Worm (Caenorhabditis elegans) whole organism, L3 larva: ENCODE results near the gene tmed-4.

Experiments
- R02D3.7 ChIP-seq: fragments of 150-350 bp; optimal IDR thresholded peaks from 2 replicates; lab custom pipeline; 2014; ENCODE audit warnings: missing biosample characterization, missing genetic modification characterization
- aly-2 ChIP-seq: fragments of 150-350 bp; optimal IDR thresholded peaks from 2 replicates; lab custom pipeline; 2014; ENCODE audit warnings: missing biosample characterization, missing genetic modification characterization
- ama-1 ChIP-seq: fragments of 150-350 bp; optimal IDR thresholded peaks from 2 replicates; lab custom pipeline; 2018
- ceh-28 ChIP-seq: fragments of 150-350 bp; optimal IDR thresholded peaks from 2 replicates; lab custom pipeline; 2014; ENCODE audit warnings: missing biosample characterization, missing genetic modification reagents, missing genetic modification characterization
- ceh-82 ChIP-seq: fragments of 150-350 bp; optimal IDR thresholded peaks from 2 replicates; lab custom pipeline; 2014; ENCODE audit warnings: missing biosample characterization, missing genetic modification characterization
- daf-12 ChIP-seq: fragments of 150-350 bp; optimal IDR thresholded peaks from 2 replicates; lab custom pipeline; 2014; ENCODE audit warnings: missing biosample characterization, missing genetic modification reagents, missing genetic modification characterization
- elt-1 ChIP-seq: fragments of 150-350 bp; optimal IDR thresholded peaks from 2 replicates; lab custom pipeline; 2014; ENCODE audit warnings: missing biosample characterization, missing genetic modification characterization
- elt-2 ChIP-seq: sonication (generic microtip); optimal IDR thresholded peaks from 2 replicates; lab custom pipeline; 2016; ENCODE audit warnings: missing genetic modification reagents, mild to moderate bottlenecking, missing genetic modification characterization, missing compliant biosample characterization
- elt-3 ChIP-seq, 3 experiments: fragments of 150-350 bp in 1 of 3; sonication (generic microtip) in 2 of 3; optimal IDR thresholded peaks; 2 replicates in 2 of 3; 4 replicates in 1 of 3; lab custom pipeline; 2014 to 2017; ENCODE audit warnings: missing biosample characterization in 3 of 3, missing genetic modification characterization in 3 of 3
- fkh-2 ChIP-seq: fragments of 150-350 bp; optimal IDR thresholded peaks from 2 replicates; lab custom pipeline; 2014; ENCODE audit warnings: missing biosample characterization, missing genetic modification reagents, missing genetic modification characterization
- fos-1 ChIP-seq: fragments of 150-350 bp; optimal IDR thresholded peaks from 2 replicates; lab custom pipeline; 2014; ENCODE audit warnings: missing biosample characterization, missing genetic modification characterization
- hmg-11 ChIP-seq: sonication (generic microtip); optimal IDR thresholded peaks from 2 replicates; lab custom pipeline; 2016; ENCODE audit warnings: missing genetic modification characterization, missing compliant biosample characterization
- jun-1 ChIP-seq: fragments of 150-350 bp; optimal IDR thresholded peaks from 2 replicates; lab custom pipeline; 2014; ENCODE audit warnings: missing biosample characterization, missing genetic modification reagents, missing genetic modification characterization
- lsy-12 ChIP-seq: sonication (generic microtip); optimal IDR thresholded peaks from 2 replicates; lab custom pipeline; 2016; ENCODE audit warnings: mild to moderate bottlenecking, missing genetic modification characterization, missing compliant biosample characterization
- mdl-1 ChIP-seq: fragments of 150-350 bp; optimal IDR thresholded peaks from 2 replicates; lab custom pipeline; 2014; ENCODE audit warnings: missing biosample characterization, missing genetic modification characterization
- mml-1 ChIP-seq: fragments of 150-350 bp; sonication (generic microtip); optimal IDR thresholded peaks from 3 replicates; lab custom pipeline; 2014; ENCODE audit warnings: missing biosample characterization, missing genetic modification characterization
- nhr-11 ChIP-seq: fragments of 150-350 bp; optimal IDR thresholded peaks from 2 replicates; lab custom pipeline; 2014; ENCODE audit warnings: missing biosample characterization, missing genetic modification characterization
- nhr-12 ChIP-seq: fragments of 150-350 bp; optimal IDR thresholded peaks from 2 replicates; lab custom pipeline; 2014; ENCODE audit warnings: missing biosample characterization, missing genetic modification characterization
- nhr-23 ChIP-seq: fragments of 150-350 bp; optimal IDR thresholded peaks from 2 replicates; lab custom pipeline; 2014; ENCODE audit warnings: missing biosample characterization, missing genetic modification reagents, missing genetic modification characterization
- nhr-28 ChIP-seq: fragments of 150-350 bp; optimal IDR thresholded peaks from 2 replicates; lab custom pipeline; 2014; ENCODE audit warnings: missing biosample characterization, missing genetic modification characterization
- nhr-43 ChIP-seq: sonication (generic microtip); optimal IDR thresholded peaks from 2 replicates; lab custom pipeline; 2016; ENCODE audit warnings: mild to moderate bottlenecking, missing genetic modification characterization, missing compliant biosample characterization; ENCODE audit not compliant: poor library complexity, severe bottlenecking
- nhr-67 ChIP-seq: fragments of 150-350 bp; optimal IDR thresholded peaks from 2 replicates; lab custom pipeline; 2014; ENCODE audit warnings: missing biosample characterization, missing genetic modification characterization
- nhr-76 ChIP-seq: fragments of 150-350 bp; sonication (generic microtip); optimal IDR thresholded peaks from 5 replicates; lab custom pipeline; 2014; ENCODE audit warnings: missing biosample characterization, missing genetic modification characterization
- nhr-77 ChIP-seq: fragments of 150-350 bp; optimal IDR thresholded peaks from 2 replicates; lab custom pipeline; 2014; ENCODE audit warnings: missing biosample characterization, missing genetic modification characterization
- pha-4 ChIP-seq: fragments of 150-350 bp; optimal IDR thresholded peaks from 2 replicates; lab custom pipeline; 2014; ENCODE audit warnings: missing biosample characterization, missing genetic modification reagents, missing genetic modification characterization
- pqm-1 ChIP-seq: fragments of 150-350 bp; optimal IDR thresholded peaks from 2 replicates; lab custom pipeline; 2017; ENCODE audit warnings: missing biosample characterization, missing genetic modification characterization, inconsistent platforms
- sea-2 ChIP-seq: fragments of 150-350 bp; sonication (generic microtip); optimal IDR thresholded peaks from 4 replicates; lab custom pipeline; 2014; ENCODE audit warnings: missing biosample characterization, missing genetic modification reagents, missing genetic modification characterization
- skn-1 ChIP-seq: fragments of 150-350 bp; optimal IDR thresholded peaks from 2 replicates; lab custom pipeline; 2014; ENCODE audit warnings: missing biosample characterization, missing genetic modification characterization
- snpc-4 ChIP-seq: fragments of 150-350 bp; optimal IDR thresholded peaks from 2 replicates; lab custom pipeline; 2014; ENCODE audit warnings: missing biosample characterization, missing genetic modification characterization
- tbx-2 ChIP-seq: sonication (generic microtip); optimal IDR thresholded peaks from 2 replicates; lab custom pipeline; 2016; ENCODE audit warnings: mild to moderate bottlenecking, missing genetic modification characterization, missing compliant biosample characterization
- unc-39 ChIP-seq: sonication (generic microtip); optimal IDR thresholded peaks from 4 replicates; lab custom pipeline; 2017; ENCODE audit warnings: missing biosample characterization, missing genetic modification characterization
- unc-62 ChIP-seq: fragments of 150-350 bp; sonication (generic microtip); optimal IDR thresholded peaks from 4 replicates; lab custom pipeline; 2014; ENCODE audit warnings: missing biosample characterization, missing genetic modification reagents, missing genetic modification characterization
- zag-1 ChIP-seq: fragments of 150-350 bp; optimal IDR thresholded peaks from 2 replicates; lab custom pipeline; 2014; ENCODE audit warnings: missing biosample characterization, missing genetic modification characterization

Gene tmed-4

DNA sequence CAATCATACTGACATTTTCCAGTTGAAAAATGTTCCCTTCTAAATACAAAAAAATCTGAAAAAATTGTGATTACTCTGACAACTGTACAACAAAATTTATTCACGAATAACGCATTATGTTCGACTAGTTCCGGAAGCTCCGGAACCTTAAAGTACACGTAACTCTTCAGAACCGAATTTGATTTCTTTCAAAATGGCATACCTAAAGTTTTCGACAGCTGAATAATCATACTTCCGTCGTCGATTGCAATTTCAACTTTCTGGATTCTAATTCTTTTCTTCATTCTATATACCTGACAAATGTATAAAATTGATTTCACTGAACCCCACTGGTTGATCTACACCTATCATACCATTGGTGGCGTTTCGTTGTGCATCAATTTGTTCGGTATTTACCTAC is 38.8 kb upstream of the tmed-4 start, which contains the start of gene sri-67:
TSS of gene sri-67 (plus strand) at position 301 of the 400 bp plus-strand sequence.
- TF ChIP-seq nhr-77 (no peak), mdl-1 (tag; lab: Kevin White, UChicago) (no peak), mml-1 (tag; lab: Kevin White, UChicago) (no peak), skn-1 (tag; lab: Kevin White, UChicago) (no peak), unc-39 (no peak), fkh-2 (tag; lab: Kevin White, UChicago) (no peak), nhr-67 (tag; lab: Kevin White, UChicago) (no peak), lsy-12 (no peak), aly-2 (tag; lab: Kevin White, UChicago) (no peak), pha-4 (tag; lab: Kevin White, UChicago) (no peak), zag-1 (tag; lab: Kevin White, UChicago) (no peak), hmg-11 (tag; lab: Kevin White, UChicago) (no peak), elt-1 (no peak), R02D3.7 (no peak), ceh-82 (tag; lab: Kevin White, UChicago) (no peak), nhr-12 (tag; lab: Kevin White, UChicago) (no peak), ama-1 (lab: Kevin White, UChicago) (no peak), snpc-4 (tag; lab: Kevin White, UChicago) (no peak)

- TF ChIP-seq nhr-77 (no peak), ceh-82 (tag; lab: Kevin White, UChicago) (no peak), jun-1 (tag; lab: Kevin White, UChicago) (no peak), pqm-1 (tag; lab: Kevin White, UChicago) (no peak), unc-62 (no peak), mdl-1 (tag; lab: Kevin White, UChicago) (no peak), skn-1 (tag; lab: Kevin White, UChicago) (no peak), daf-12 (tag; lab: Kevin White, UChicago) (no peak), nhr-67 (tag; lab: Kevin White, UChicago) (no peak), sea-2 (GFP tag; lab: Kevin White, UChicago) (no peak), zag-1 (tag; lab: Kevin White, UChicago) (no peak), nhr-43 (tag; lab: Kevin White, UChicago) (no peak), aly-2 (tag; lab: Kevin White, UChicago) (no peak), nhr-28 (tag; lab: Kevin White, UChicago) (no peak), tbx-2 (tag; lab: Kevin White, UChicago) (no peak), fos-1 (no peak), unc-39 (no peak), ama-1 (lab: Kevin White, UChicago) (no peak)
Measured at ce11 chrV:19986788-19987187, 37.9 kb upstream of the tmed-4 start.

ce11 chrV:19986213-19986612 is 37.3 kb upstream of the tmed-4 start, which contains the start of gene clec-260:
clec-260 (minus strand) TSS chrV:19986313.
- TF ChIP-seq pha-4 (tag; lab: Kevin White, UChicago) (no peak), nhr-11 (tag; lab: Kevin White, UChicago) (no peak), elt-2 (tag; lab: Kevin White, UChicago) (no peak), fkh-2 (tag; lab: Kevin White, UChicago) (no peak), nhr-23 (tag; lab: Kevin White, UChicago) (no peak), mml-1 (tag; lab: Kevin White, UChicago) (no peak), tbx-2 (tag; lab: Kevin White, UChicago) (no peak), nhr-76 (no peak), mdl-1 (tag; lab: Kevin White, UChicago) (no peak), ceh-82 (tag; lab: Kevin White, UChicago) (no peak), ceh-28 (tag; lab: Kevin White, UChicago) (no peak), snpc-4 (tag; lab: Kevin White, UChicago) (no peak), unc-62 (no peak), elt-3 (tag; optimal IDR thresholded peaks at IDR 0.05; lab: Kevin White, UChicago) (no peak), skn-1 (tag; lab: Kevin White, UChicago) (no peak), hmg-11 (tag; lab: Kevin White, UChicago) (no peak), nhr-28 (tag; lab: Kevin White, UChicago) (no peak), pqm-1 (tag; lab: Kevin White, UChicago) (no peak), nhr-43 (tag; lab: Kevin White, UChicago) (no peak), jun-1 (tag; lab: Kevin White, UChicago) (no peak)

DNA sequence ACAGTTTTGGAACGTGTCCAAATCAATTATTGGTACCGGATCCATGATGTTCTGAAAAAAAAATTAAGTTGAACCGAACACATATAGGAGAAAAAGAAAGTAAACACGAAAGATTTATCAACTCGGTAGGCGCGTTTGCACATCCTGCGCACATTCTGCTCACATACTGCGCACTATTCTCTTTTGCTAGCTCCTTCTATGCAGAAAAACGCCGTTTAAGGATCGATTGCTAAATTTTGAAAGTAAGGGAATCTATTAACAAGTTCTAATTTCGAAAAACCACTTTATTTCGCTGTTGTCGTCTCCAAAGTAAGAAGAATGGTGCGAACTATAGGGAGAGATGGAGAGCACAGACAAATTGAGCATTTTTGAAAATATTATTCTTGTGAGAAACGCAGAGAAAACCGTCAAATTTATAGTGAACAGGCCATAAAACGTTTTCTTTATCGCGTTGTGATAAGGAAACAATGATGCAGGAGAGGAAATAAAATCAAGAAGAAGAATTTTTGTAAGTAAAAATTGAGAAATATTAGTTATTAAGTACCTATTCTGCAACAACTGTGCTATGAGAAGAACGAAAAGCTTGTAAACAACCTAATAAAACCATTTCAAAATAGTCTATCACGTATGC is 33.1 kb upstream of the tmed-4 start, which contains the start of gene Y60A3A.24:
TSS of gene Y60A3A.24 (minus strand) at position 51 of the 631 bp plus-strand sequence.
- TF ChIP-seq fos-1 (no peak), elt-2 (tag; lab: Kevin White, UChicago) (peak; percentile 88), pqm-1 (tag; lab: Kevin White, UChicago) (peak; percentile 43)
